Fruit fly (Drosophila melanogaster) whole organism, pupa: ENCODE data around the gene CG13992.

Experiments used
- CG10348 ChIP-seq: fragments of 200-800 bp; sonication (Bioruptor generic); IDR thresholded peaks from 2 replicates; pipeline ENCODE4 v1.3.6; 2022; ENCODE audit warnings: missing biosample characterization, missing genetic modification characterization
- CG12605 ChIP-seq: fragments of 200-800 bp; sonication (Bioruptor generic); IDR thresholded peaks from 2 replicates; pipeline ENCODE4 v1.3.6; 2022; ENCODE audit warnings: missing biosample characterization, missing genetic modification characterization
- CG13204 ChIP-seq: fragments of 200-800 bp; sonication (Bioruptor generic); optimal IDR thresholded peaks from 2 replicates; lab custom pipeline; 2018; ENCODE audit warnings: missing biosample characterization, mild to moderate bottlenecking, missing genetic modification characterization, moderate library complexity
- CG14655 ChIP-seq: fragments of 200-800 bp; sonication (Bioruptor generic); optimal IDR thresholded peaks from 3 replicates; lab custom pipeline; 2017; ENCODE audit warnings: mild to moderate bottlenecking, missing biosample characterization, missing genetic modification reagents, missing genetic modification characterization
- CG15710 ChIP-seq: fragments of 200-800 bp; sonication (Bioruptor generic); optimal IDR thresholded peaks from 2 replicates; lab custom pipeline; 2018; ENCODE audit warnings: missing biosample characterization, mild to moderate bottlenecking, missing genetic modification characterization, moderate library complexity
- CG17806 ChIP-seq: fragments of 200-800 bp; sonication (Bioruptor generic); optimal IDR thresholded peaks from 2 replicates; lab custom pipeline; 2018; ENCODE audit warnings: missing biosample characterization, mild to moderate bottlenecking, missing genetic modification characterization, moderate library complexity
- CG32121 ChIP-seq: fragments of 200-800 bp; sonication (Bioruptor generic); IDR thresholded peaks from 2 replicates; pipeline ENCODE4 v1.3.6; 2022; ENCODE audit warnings: missing biosample characterization, missing genetic modification characterization
- CG34367 ChIP-seq: fragments of 200-800 bp; sonication (Bioruptor generic); optimal IDR thresholded peaks from 2 replicates; lab custom pipeline; 2018; ENCODE audit warnings: missing biosample characterization, mild to moderate bottlenecking, missing genetic modification characterization
- CG4496 ChIP-seq: fragments of 200-800 bp; sonication (Bioruptor generic); IDR thresholded peaks from 3 replicates; pipeline ENCODE4 v1.3.6; 2022; ENCODE audit warnings: missing biosample characterization, missing genetic modification characterization
- CG8159 ChIP-seq: fragments of 200-800 bp; sonication (Bioruptor generic); optimal IDR thresholded peaks from 3 replicates; lab custom pipeline; 2018; ENCODE audit warnings: missing biosample characterization, mild to moderate bottlenecking, missing genetic modification characterization, moderate library complexity
- CG8301 ChIP-seq: fragments of 200-800 bp; sonication (Bioruptor generic); optimal IDR thresholded peaks from 2 replicates; lab custom pipeline; 2018; ENCODE audit warnings: missing biosample characterization, mild to moderate bottlenecking, missing genetic modification characterization
- CG9948 ChIP-seq: fragments of 200-800 bp; sonication (Bioruptor generic); optimal IDR thresholded peaks from 2 replicates; lab custom pipeline; 2018; ENCODE audit warnings: missing biosample characterization, mild to moderate bottlenecking, missing genetic modification characterization, moderate library complexity
- D1 ChIP-seq: fragments of 200-800 bp; sonication (Bioruptor generic); optimal IDR thresholded peaks from 2 replicates; lab custom pipeline; 2018; ENCODE audit warnings: missing biosample characterization, mild to moderate bottlenecking, missing genetic modification characterization, moderate library complexity
- EcR ChIP-seq: fragments of 200-800 bp; sonication (Bioruptor generic); optimal IDR thresholded peaks from 3 replicates; lab custom pipeline; 2019; ENCODE audit warnings: missing biosample characterization, missing genetic modification characterization, mild to moderate bottlenecking, moderate library complexity, missing genetic modification reagents
- Ets98B ChIP-seq: fragments of 200-800 bp; sonication (Bioruptor generic); IDR thresholded peaks from 2 replicates; pipeline ENCODE4 v1.3.6; 2022; ENCODE audit warnings: missing biosample characterization, missing genetic modification characterization
- Pif1A ChIP-seq: fragments of 200-800 bp; sonication (Bioruptor generic); optimal IDR thresholded peaks from 3 replicates; lab custom pipeline; 2016; ENCODE audit warnings: missing biosample characterization, missing genetic modification characterization
- Pif1B ChIP-seq: fragments of 200-800 bp; sonication (Bioruptor generic); optimal IDR thresholded peaks from 3 replicates; lab custom pipeline; 2016; ENCODE audit warnings: missing biosample characterization, missing genetic modification characterization
- Snoo ChIP-seq: fragments of 200-800 bp; sonication (Bioruptor generic); optimal IDR thresholded peaks from 3 replicates; lab custom pipeline; 2017; ENCODE audit warnings: missing biosample characterization, mild to moderate bottlenecking, missing genetic modification characterization, inconsistent platforms
- fd96Ca ChIP-seq: fragments of 200-800 bp; sonication (Bioruptor generic); IDR thresholded peaks from 3 replicates; pipeline ENCODE4 v1.3.6; 2022; ENCODE audit warnings: missing biosample characterization, missing genetic modification characterization
- gl ChIP-seq: fragments of 200-800 bp; sonication (Bioruptor generic); optimal IDR thresholded peaks from 2 replicates; lab custom pipeline; 2018; ENCODE audit warnings: missing biosample characterization, mild to moderate bottlenecking, missing genetic modification characterization
- rn ChIP-seq: fragments of 200-800 bp; sonication (Bioruptor generic); IDR thresholded peaks from 2 replicates; pipeline ENCODE4 v1.3.6; 2022; ENCODE audit warnings: missing biosample characterization, missing genetic modification characterization

CG13992 gene

DNA sequence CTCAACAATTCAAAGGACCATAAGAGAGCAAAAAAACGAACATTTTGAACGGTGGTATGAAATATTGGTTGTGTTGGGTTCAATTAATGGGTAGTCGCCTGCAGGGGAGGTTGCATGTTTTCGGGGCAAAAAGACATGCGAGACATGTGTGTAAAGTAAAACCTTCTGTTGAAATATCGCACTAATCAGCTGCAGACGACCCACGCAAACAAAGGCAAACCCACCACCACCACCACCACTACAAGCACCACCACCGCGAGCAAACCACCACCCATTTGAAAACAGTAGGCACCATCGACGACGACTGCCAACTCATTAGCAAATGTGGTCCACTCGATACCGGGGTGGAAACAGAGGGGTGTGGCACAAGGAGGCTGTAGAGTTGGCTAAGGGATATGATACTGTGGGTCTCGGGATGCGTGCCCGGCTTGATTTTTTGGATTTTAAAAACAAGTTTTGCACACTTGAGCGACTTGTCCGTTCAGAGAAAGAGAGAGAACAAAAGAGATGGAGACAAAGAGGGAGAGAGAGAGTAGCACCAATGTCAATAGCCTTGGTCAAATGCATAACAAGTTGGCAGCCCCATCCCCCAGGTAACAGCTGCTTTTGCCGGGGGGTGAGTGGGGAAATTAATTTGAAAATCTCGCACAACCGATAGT, 9.6 kb upstream of the CG13992 start:
- TF ChIP-seq CG9948 (tag; lab: Kevin White, UChicago), result no peak
- TF ChIP-seq CG4496 (GFP tag; lab: Robert Waterston, UW), result no peak
- peak; percentile 97 for TF ChIP-seq EcR (GFP tag; lab: Kevin White, UChicago)
- TF ChIP-seq gl (tag; lab: Kevin White, UChicago), result no peak
- TF ChIP-seq CG13204, result peak; percentile 50
- no peak for TF ChIP-seq CG32121 (GFP tag; lab: Robert Waterston, UW)
- no peak for TF ChIP-seq D1 (tag; lab: Kevin White, UChicago)
- no peak for TF ChIP-seq CG34367 (tag; lab: Kevin White, UChicago)
- no peak for TF ChIP-seq rn (GFP tag; lab: Robert Waterston, UW)
- TF ChIP-seq CG8159 (tag; lab: Kevin White, UChicago), result peak; percentile 2
- TF ChIP-seq Pif1B (GFP tag; lab: Kevin White, UChicago), result no peak
- no peak for TF ChIP-seq Ets98B
- TF ChIP-seq fd96Ca (GFP tag; lab: Robert Waterston, UW), result no peak
- TF ChIP-seq CG8301 (tag; lab: Kevin White, UChicago), result no peak
- no peak for TF ChIP-seq CG17806 (tag; lab: Kevin White, UChicago)
- no peak for TF ChIP-seq CG12605
- TF ChIP-seq CG10348 (GFP tag; lab: Robert Waterston, UW), result no peak
- no peak for TF ChIP-seq Snoo (tag; lab: Kevin White, UChicago)
- TF ChIP-seq CG15710, result no peak
- TF ChIP-seq CG14655 (GFP tag; lab: Kevin White, UChicago), result no peak
- TF ChIP-seq Pif1A (GFP tag; lab: Kevin White, UChicago), result no peak
- TF ChIP-seq, all 21 proteins: peak for 3

DNA sequence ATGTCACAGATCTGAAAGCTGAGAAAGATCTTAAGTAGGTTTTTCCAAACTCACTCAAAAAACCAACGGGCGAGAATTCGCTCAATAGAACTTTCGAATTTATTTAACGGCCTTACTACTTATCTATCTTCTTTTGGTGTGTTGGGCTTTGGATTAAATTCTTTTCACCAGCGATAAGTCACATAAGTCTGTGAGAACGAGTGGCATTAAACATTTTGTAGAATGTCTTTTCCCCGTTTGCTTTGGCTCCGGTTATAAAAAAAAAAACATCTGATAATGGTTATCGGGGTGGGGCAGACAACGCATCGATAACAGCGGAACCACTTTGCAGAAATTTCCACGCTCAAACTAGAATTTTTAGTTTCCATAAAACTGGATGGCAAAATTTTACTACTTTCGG, 8.0 kb upstream of the CG13992 start:
- TF ChIP-seq CG13204 (no peak), rn (GFP tag; lab: Robert Waterston, UW) (no peak), Snoo (tag; lab: Kevin White, UChicago) (no peak), CG14655 (GFP tag; lab: Kevin White, UChicago) (no peak), CG15710 (no peak), D1 (tag; lab: Kevin White, UChicago) (no peak), CG4496 (GFP tag; lab: Robert Waterston, UW) (no peak), fd96Ca (GFP tag; lab: Robert Waterston, UW) (no peak), EcR (GFP tag; lab: Kevin White, UChicago) (no peak), Pif1A (GFP tag; lab: Kevin White, UChicago) (no peak), Pif1B (GFP tag; lab: Kevin White, UChicago) (no peak), CG8159 (tag; lab: Kevin White, UChicago) (no peak), gl (tag; lab: Kevin White, UChicago) (no peak), CG34367 (tag; lab: Kevin White, UChicago) (no peak)

DNA sequence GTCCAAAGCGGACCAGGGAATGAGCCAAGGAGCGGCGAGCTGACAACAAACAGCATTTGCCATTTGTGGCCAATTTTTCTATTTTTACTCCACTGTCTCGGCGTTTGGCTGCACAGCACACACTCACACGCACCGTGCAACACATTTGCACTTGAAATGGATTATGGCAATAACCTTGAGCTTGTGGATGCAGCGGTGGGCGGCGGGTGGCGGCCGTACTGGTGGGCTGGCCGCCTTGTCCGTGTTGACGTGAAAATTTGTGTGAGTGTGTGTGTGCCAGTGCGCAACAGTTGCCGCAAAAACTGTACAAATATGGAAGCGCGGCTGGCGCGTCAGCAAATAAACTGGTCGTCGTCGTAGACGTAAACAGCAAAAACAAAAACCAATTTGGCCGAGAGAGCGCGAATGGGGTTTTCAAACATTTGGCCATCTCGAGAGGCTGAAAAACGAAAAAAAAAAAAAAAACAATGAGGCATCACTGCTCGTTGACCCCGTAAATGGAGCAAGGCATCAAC, 7.5 kb upstream of the CG13992 start:
- TF ChIP-seq fd96Ca (GFP tag; lab: Robert Waterston, UW) (0 out of 3 replicates have a peak, but pooled peaks have one; percentile 16), rn (GFP tag; lab: Robert Waterston, UW) (no peak), Snoo (tag; lab: Kevin White, UChicago) (no peak), CG8159 (tag; lab: Kevin White, UChicago) (no peak), EcR (GFP tag; lab: Kevin White, UChicago) (peak; percentile 27), CG12605 (no peak), Pif1A (GFP tag; lab: Kevin White, UChicago) (no peak), Ets98B (peak; percentile 16; the same call in 1 of the 2 replicates), CG13204 (peak; percentile 43)

dm6 chr2L:5974122-5974521, 6.6 kb upstream of the CG13992 start:
- 0 out of 2 replicates have a peak, but pooled peaks have one; percentile 31 for TF ChIP-seq Ets98B
- TF ChIP-seq CG14655 (GFP tag; lab: Kevin White, UChicago), result peak; percentile 15
- peak; percentile 90 for TF ChIP-seq EcR (GFP tag; lab: Kevin White, UChicago)
- no peak for TF ChIP-seq CG8301 (tag; lab: Kevin White, UChicago)
- TF ChIP-seq, all 21 proteins: peak for 3

- TF ChIP-seq EcR (GFP tag; lab: Kevin White, UChicago) (peak; percentile 13), CG12605 (no peak)
Measured at dm6 chr2L:5972588-5973236, 5.2 kb upstream of the CG13992 start.

- TF ChIP-seq CG34367 (tag; lab: Kevin White, UChicago) (no peak), Ets98B (no peak), Snoo (tag; lab: Kevin White, UChicago) (no peak), fd96Ca (GFP tag; lab: Robert Waterston, UW) (no peak), Pif1B (GFP tag; lab: Kevin White, UChicago) (no peak), CG32121 (GFP tag; lab: Robert Waterston, UW) (no peak), CG13204 (no peak), CG14655 (GFP tag; lab: Kevin White, UChicago) (no peak), CG8159 (tag; lab: Kevin White, UChicago) (no peak)
Measured at dm6 chr2L:5972005-5972404, 4.5 kb upstream of the CG13992 start.
